Worm (Caenorhabditis elegans) whole organism, L4 larva: Measurements from ENCODE around the gene H14N18.4.

Experiments used
- F44E2.7 ChIP-seq: fragments of 200-800 bp; sonication (Bioruptor generic); IDR thresholded peaks from 2 replicates; pipeline ENCODE4 v2.1.2; 2022; ENCODE audit warnings: missing genetic modification characterization, missing compliant biosample characterization
- T20F7.1 ChIP-seq: fragments of 200-800 bp; sonication (Bioruptor generic); optimal IDR thresholded peaks from 2 replicates; lab custom pipeline; 2018; ENCODE audit warnings: mild to moderate bottlenecking, missing genetic modification characterization, missing compliant biosample characterization
- T26A8.4 ChIP-seq: fragments of 200-800 bp; sonication (Bioruptor generic); IDR thresholded peaks from 2 replicates; pipeline ENCODE4 v1.3.6; 2022; ENCODE audit warnings: missing genetic modification characterization, missing compliant biosample characterization
- Y48G9A.11 ChIP-seq: fragments of 200-800 bp; sonication (Bioruptor generic); IDR thresholded peaks from 2 replicates; pipeline ENCODE4 v1.3.6; 2022; ENCODE audit warnings: missing genetic modification reagents, missing genetic modification characterization, missing compliant biosample characterization
- Y5F2A.4 ChIP-seq: fragments of 200-800 bp; sonication (Bioruptor generic); optimal IDR thresholded peaks from 2 replicates; lab custom pipeline; 2018; ENCODE audit warnings: mild to moderate bottlenecking, missing genetic modification characterization, missing compliant biosample characterization
- ZK337.2 ChIP-seq: fragments of 200-800 bp; sonication (Bioruptor generic); IDR thresholded peaks from 2 replicates; pipeline ENCODE4 v1.3.6; 2022; ENCODE audit warnings: missing genetic modification reagents, missing genetic modification characterization, missing compliant biosample characterization
- aha-1 ChIP-seq: fragments of 150-350 bp; peaks from one replicate; lab custom pipeline; 2014; ENCODE audit warnings: missing biosample characterization, missing genetic modification characterization
- ama-1 ChIP-seq: fragments of 150-350 bp; optimal IDR thresholded peaks from 2 replicates; lab custom pipeline; 2014; ENCODE audit warnings: inconsistent platforms, mixed read lengths
- arid-1 ChIP-seq: fragments of 200-800 bp; sonication (Bioruptor generic); conservative IDR thresholded peaks from 2 replicates; pipeline ENCODE4 v1.3.6; 2022; ENCODE audit warnings: missing genetic modification reagents, missing genetic modification characterization, missing compliant biosample characterization
- ceh-32 ChIP-seq: sonication (generic microtip); optimal IDR thresholded peaks from 2 replicates; lab custom pipeline; 2016; ENCODE audit warnings: mild to moderate bottlenecking, missing genetic modification characterization, missing compliant biosample characterization; ENCODE audit not compliant: poor library complexity
- ceh-82 ChIP-seq: sonication (generic microtip); optimal IDR thresholded peaks from 2 replicates; lab custom pipeline; 2017; ENCODE audit warnings: missing biosample characterization, missing genetic modification characterization
- ces-1 ChIP-seq: fragments of 150-350 bp; sonication (generic microtip); optimal IDR thresholded peaks from 4 replicates; lab custom pipeline; 2014; ENCODE audit warnings: missing biosample characterization, missing genetic modification reagents, missing genetic modification characterization
- daf-16 ChIP-seq, 3 experiments: sonication (generic microtip); optimal IDR thresholded peaks; 2 replicates each; lab custom pipeline; 2016 to 2017; ENCODE audit warnings: missing genetic modification characterization in 3 of 3, missing genetic modification reagents in 3 of 3, mild to moderate bottlenecking in 2 of 3, missing compliant biosample characterization in 2 of 3, missing biosample characterization in 1 of 3, moderate library complexity in 1 of 3
- daf-19 ChIP-seq: fragments of 200-800 bp; sonication (Bioruptor generic); conservative IDR thresholded peaks from 2 replicates; pipeline ENCODE4 v1.3.6; 2022; ENCODE audit warnings: missing genetic modification characterization, missing compliant biosample characterization
- daf-8 ChIP-seq: fragments of 200-800 bp; sonication (Bioruptor generic); IDR thresholded peaks from 2 replicates; pipeline ENCODE4 v1.3.6; 2022; ENCODE audit warnings: missing genetic modification characterization, missing compliant biosample characterization
- dmd-9 ChIP-seq: fragments of 200-800 bp; sonication (Bioruptor generic); IDR thresholded peaks from 2 replicates; pipeline ENCODE4 v1.3.6; 2022; ENCODE audit warnings: missing genetic modification reagents, missing genetic modification characterization, missing compliant biosample characterization
- dve-1 ChIP-seq: sonication (generic microtip); optimal IDR thresholded peaks from 2 replicates; lab custom pipeline; 2017; ENCODE audit warnings: antibody characterized with exemption, mild to moderate bottlenecking, missing genetic modification characterization, missing compliant biosample characterization; ENCODE audit not compliant: insufficient read depth
- egl-43 ChIP-seq: fragments of 200-800 bp; sonication (Bioruptor generic); IDR thresholded peaks from 2 replicates; pipeline ENCODE4 v1.3.6; 2022; ENCODE audit warnings: missing genetic modification reagents, missing genetic modification characterization, missing compliant biosample characterization
- fos-1 ChIP-seq: fragments of 150-350 bp; optimal IDR thresholded peaks from 2 replicates; lab custom pipeline; 2014; ENCODE audit warnings: missing biosample characterization, missing genetic modification characterization
- hlh-11 ChIP-seq: fragments of 200-800 bp; sonication (Bioruptor generic); optimal IDR thresholded peaks from 2 replicates; lab custom pipeline; 2018; ENCODE audit warnings: mild to moderate bottlenecking, missing genetic modification characterization, missing compliant biosample characterization
- hlh-30 ChIP-seq: sonication (generic microtip); optimal IDR thresholded peaks from 2 replicates; lab custom pipeline; 2017; ENCODE audit warnings: antibody characterized with exemption, mild to moderate bottlenecking, missing genetic modification characterization, missing compliant biosample characterization; ENCODE audit not compliant: insufficient read depth
- hmg-1.1 ChIP-seq: fragments of 200-800 bp; sonication (Bioruptor generic); IDR thresholded peaks from 2 replicates; pipeline ENCODE4 v1.3.6; 2022; ENCODE audit warnings: missing genetic modification reagents, missing genetic modification characterization, missing compliant biosample characterization
- jun-1 ChIP-seq: fragments of 150-350 bp; optimal IDR thresholded peaks from 2 replicates; lab custom pipeline; 2014; ENCODE audit warnings: missing biosample characterization, missing genetic modification reagents, missing genetic modification characterization
- lim-7 ChIP-seq: fragments of 200-800 bp; sonication (Bioruptor generic); IDR thresholded peaks from 2 replicates; pipeline ENCODE4 v1.3.6; 2022; ENCODE audit warnings: missing genetic modification characterization, missing compliant biosample characterization
- lin-1 ChIP-seq: fragments of 200-800 bp; sonication (Bioruptor generic); IDR thresholded peaks from 2 replicates; pipeline ENCODE4 v1.3.6; 2022; ENCODE audit warnings: missing genetic modification reagents, missing genetic modification characterization, missing compliant biosample characterization
- lin-13 ChIP-seq: fragments of 150-350 bp; optimal IDR thresholded peaks from 2 replicates; lab custom pipeline; 2014; ENCODE audit warnings: missing biosample characterization, missing genetic modification reagents, missing genetic modification characterization
- lin-38 ChIP-seq: fragments of 200-800 bp; sonication (Bioruptor generic); IDR thresholded peaks from 2 replicates; pipeline ENCODE4 v1.3.6; 2022; ENCODE audit warnings: missing genetic modification reagents, missing genetic modification characterization, missing compliant biosample characterization
- lin-39 ChIP-seq: fragments of 150-350 bp; optimal IDR thresholded peaks from 2 replicates; lab custom pipeline; 2014; ENCODE audit warnings: missing biosample characterization, missing genetic modification reagents, missing genetic modification characterization
- lir-3 ChIP-seq: sonication (generic microtip); optimal IDR thresholded peaks from 2 replicates; lab custom pipeline; 2016; ENCODE audit warnings: mild to moderate bottlenecking, missing genetic modification characterization, missing compliant biosample characterization
- madf-5 ChIP-seq, 2 experiments: fragments of 200-800 bp; sonication (Bioruptor generic); IDR thresholded peaks; 2 replicates each; pipeline ENCODE4 v1.3.6; 2022; ENCODE audit warnings: missing compliant biosample characterization in 2 of 2, missing genetic modification characterization in 2 of 2
- madf-9 ChIP-seq: fragments of 200-800 bp; sonication (Bioruptor generic); conservative IDR thresholded peaks from 2 replicates; pipeline ENCODE4 v1.3.6; 2022; ENCODE audit warnings: missing genetic modification reagents, missing genetic modification characterization, missing compliant biosample characterization
- mdt-29 ChIP-seq: fragments of 200-800 bp; sonication (Bioruptor generic); IDR thresholded peaks from 2 replicates; pipeline ENCODE4 v1.3.6; 2022; ENCODE audit warnings: missing genetic modification reagents, missing genetic modification characterization, missing compliant biosample characterization
- mep-1 ChIP-seq: fragments of 150-350 bp; sonication (generic microtip); optimal IDR thresholded peaks from 3 replicates; lab custom pipeline; 2014; ENCODE audit warnings: missing biosample characterization, missing genetic modification characterization
- mes-2 ChIP-seq: sonication (generic microtip); optimal IDR thresholded peaks from 2 replicates; lab custom pipeline; 2016; ENCODE audit warnings: missing genotype, mild to moderate bottlenecking, missing genetic modification characterization, missing compliant biosample characterization; ENCODE audit not compliant: poor library complexity, severe bottlenecking
- mxl-2 ChIP-seq: fragments of 200-800 bp; sonication (Bioruptor generic); conservative IDR thresholded peaks from 2 replicates; pipeline ENCODE4 v1.3.6; 2022; ENCODE audit warnings: missing genetic modification reagents, missing genetic modification characterization, missing compliant biosample characterization
- nhr-11 ChIP-seq: fragments of 150-350 bp; optimal IDR thresholded peaks from 2 replicates; lab custom pipeline; 2014; ENCODE audit warnings: missing biosample characterization, missing genetic modification characterization
- nhr-111 ChIP-seq: fragments of 200-800 bp; sonication (Bioruptor generic); optimal IDR thresholded peaks from 2 replicates; lab custom pipeline; 2018; ENCODE audit warnings: mild to moderate bottlenecking, missing genetic modification characterization, missing compliant biosample characterization
- nhr-25 ChIP-seq: sonication (generic microtip); optimal IDR thresholded peaks from 2 replicates; lab custom pipeline; 2017; ENCODE audit warnings: missing genetic modification characterization, mild to moderate bottlenecking, missing compliant biosample characterization, antibody characterized with exemption, moderate library complexity, borderline replicate concordance; ENCODE audit not compliant: insufficient read depth
- nhr-28 ChIP-seq: fragments of 150-350 bp; optimal IDR thresholded peaks from 2 replicates; lab custom pipeline; 2014; ENCODE audit warnings: missing biosample characterization, missing genetic modification characterization
- nhr-41 ChIP-seq: fragments of 200-800 bp; sonication (Bioruptor generic); IDR thresholded peaks from 2 replicates; pipeline ENCODE4 v1.3.6; 2022; ENCODE audit warnings: missing genetic modification reagents, missing genetic modification characterization, missing compliant biosample characterization
- nhr-42 ChIP-seq: fragments of 200-800 bp; sonication (Bioruptor generic); IDR thresholded peaks from 2 replicates; pipeline ENCODE4 v1.3.6; 2022; ENCODE audit warnings: missing genetic modification characterization, missing compliant biosample characterization
- nhr-76 ChIP-seq: fragments of 150-350 bp; optimal IDR thresholded peaks from 2 replicates; lab custom pipeline; 2014; ENCODE audit warnings: missing biosample characterization, missing genetic modification characterization
- pha-4 ChIP-seq, 2 experiments: fragments of 150-350 bp in 1 of 2; fragments of 200-800 bp in 1 of 2; sonication (Bioruptor generic) in 1 of 2; IDR thresholded peaks in 1 of 2; optimal IDR thresholded peaks in 1 of 2; 2 replicates each; pipeline versions ENCODE4 v1.3.6 to Lab custom; 2014 to 2022; ENCODE audit warnings: missing genetic modification characterization in 2 of 2, missing genetic modification reagents in 2 of 2, missing biosample characterization in 1 of 2, missing compliant biosample characterization in 1 of 2
- php-3 ChIP-seq: fragments of 200-800 bp; sonication (Bioruptor generic); IDR thresholded peaks from 2 replicates; pipeline ENCODE4 v1.3.6; 2022; ENCODE audit warnings: missing genetic modification reagents, missing genetic modification characterization, missing compliant biosample characterization
- saeg-2 ChIP-seq: fragments of 200-800 bp; sonication (Bioruptor generic); IDR thresholded peaks from 2 replicates; pipeline ENCODE4 v1.3.6; 2022; ENCODE audit warnings: missing genetic modification reagents, missing genetic modification characterization, missing compliant biosample characterization
- unc-39 ChIP-seq: sonication (generic microtip); optimal IDR thresholded peaks from 2 replicates; lab custom pipeline; 2017; ENCODE audit warnings: missing biosample characterization, missing genetic modification characterization
- vab-7 ChIP-seq: fragments of 200-800 bp; sonication (Bioruptor generic); IDR thresholded peaks from 2 replicates; pipeline ENCODE4 v1.3.6; 2022; ENCODE audit warnings: missing genetic modification reagents, missing genetic modification characterization, missing compliant biosample characterization
- zag-1 ChIP-seq: fragments of 150-350 bp; optimal IDR thresholded peaks from 2 replicates; lab custom pipeline; 2014; ENCODE audit warnings: missing biosample characterization, missing genetic modification characterization

H14N18.4 gene

DNA sequence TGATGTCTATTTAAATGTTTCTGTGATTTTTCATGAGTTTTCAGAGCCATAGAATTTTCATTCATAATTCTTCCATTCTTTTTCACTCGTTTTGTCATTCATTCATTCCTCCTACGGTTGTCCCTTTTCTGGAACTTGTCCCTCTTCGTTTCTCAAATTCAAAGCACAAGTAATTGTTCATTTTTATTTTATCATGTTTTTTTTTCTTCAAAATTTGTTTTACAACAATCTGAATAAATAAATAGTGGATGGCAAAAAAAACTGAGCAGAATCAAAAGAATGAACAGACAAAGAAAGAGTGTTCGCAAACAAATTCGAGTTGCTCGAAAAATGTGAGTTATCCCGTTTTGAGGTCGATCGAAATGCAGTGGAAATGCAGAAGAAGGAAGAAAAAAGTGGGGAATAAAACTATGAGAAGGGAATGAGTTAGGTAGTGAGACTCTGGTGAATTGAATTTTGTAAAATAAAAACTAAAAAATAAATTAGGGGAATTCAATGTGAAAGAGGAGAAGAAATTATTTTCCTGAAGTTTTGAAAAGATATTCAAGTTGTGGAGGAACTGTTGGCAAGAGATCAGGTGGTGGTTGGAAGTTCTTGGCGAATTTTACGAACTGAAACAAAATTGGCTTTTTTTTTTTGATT lies 10.8 kb upstream of the H14N18.4 start:
- no peak for TF ChIP-seq dmd-9 (GFP tag; lab: Robert Waterston, UW)
- no peak for TF ChIP-seq nhr-11 (tag; lab: Kevin White, UChicago)
- no peak for TF ChIP-seq ceh-82
- TF ChIP-seq jun-1 (tag; lab: Kevin White, UChicago), result no peak
- peak; percentile 44 for TF ChIP-seq mep-1 (tag; lab: Kevin White, UChicago)
- 0 out of 2 replicates have a peak, but pooled peaks have one; percentile 29 for TF ChIP-seq daf-19
- 0 out of 2 replicates have a peak, but pooled peaks have one; percentile 13 for TF ChIP-seq hmg-1.1 (GFP tag; lab: Robert Waterston, UW)
- no peak for TF ChIP-seq hlh-30 (tag; lab: Kevin White, UChicago)
- TF ChIP-seq saeg-2 (GFP tag; lab: Robert Waterston, UW), result no peak
- TF ChIP-seq daf-16 (GFP tag; optimal IDR thresholded peaks at IDR 0.05; lab: Kevin White, UChicago), result peak in 1 of 2 experiments; percentile 58
- peak; percentile 42 for TF ChIP-seq daf-16 (tag; optimal IDR thresholded peaks at IDR 0.05; lab: Kevin White, UChicago)
- no peak for TF ChIP-seq madf-5 (GFP tag; IDR thresholded peaks at IDR 0.05; lab: Robert Waterston, UW)
- TF ChIP-seq pha-4 (GFP tag; IDR thresholded peaks at IDR 0.05; lab: Robert Waterston, UW), result peak; percentile 54
- TF ChIP-seq pha-4 (tag; optimal IDR thresholded peaks at IDR 0.05; lab: Kevin White, UChicago), result no peak
- TF ChIP-seq hlh-11 (tag; lab: Kevin White, UChicago), result peak; percentile 47
- 0 out of 2 replicates have a peak, but pooled peaks have one; percentile 13 for TF ChIP-seq vab-7 (GFP tag; lab: Robert Waterston, UW)
- no peak for TF ChIP-seq nhr-76
- TF ChIP-seq egl-43 (GFP tag; lab: Robert Waterston, UW), result no peak
- TF ChIP-seq mes-2 (tag; lab: Kevin White, UChicago), result no peak
- no peak for TF ChIP-seq ceh-32 (tag; lab: Kevin White, UChicago)
- TF ChIP-seq F44E2.7 (GFP tag; lab: Robert Waterston, UW), result no peak
- no peak for TF ChIP-seq Y48G9A.11
- peak; percentile 57; the same call in 1 of the 2 replicates for TF ChIP-seq madf-9 (GFP tag; lab: Robert Waterston, UW)
- no peak for TF ChIP-seq unc-39 (tag; lab: Kevin White, UChicago)
- TF ChIP-seq lin-1 (GFP tag; lab: Robert Waterston, UW), result peak; percentile 87
- TF ChIP-seq dve-1 (tag; lab: Kevin White, UChicago), result peak; percentile 37
- no peak for TF ChIP-seq fos-1 (tag; lab: Kevin White, UChicago)
- TF ChIP-seq lin-13 (GFP tag; lab: Kevin White, UChicago), result no peak
- no peak for TF ChIP-seq lin-39 (tag; lab: Kevin White, UChicago)
- TF ChIP-seq lin-38 (GFP tag; lab: Robert Waterston, UW), result peak; percentile 29; the same call in 1 of the 2 replicates
- no peak for TF ChIP-seq ZK337.2
- peak; percentile 55 for TF ChIP-seq Y5F2A.4 (GFP tag; lab: Kevin White, UChicago)
- TF ChIP-seq T26A8.4 (GFP tag; lab: Robert Waterston, UW), result peak; percentile 77
- TF ChIP-seq nhr-41, result no peak
- TF ChIP-seq lir-3, result no peak
- no peak for TF ChIP-seq nhr-111
- TF ChIP-seq ces-1, result no peak
- no peak for TF ChIP-seq daf-8
- TF ChIP-seq aha-1 (tag; lab: Kevin White, UChicago), result peak; percentile 87
- no peak for TF ChIP-seq mxl-2 (GFP tag; lab: Robert Waterston, UW)
- no peak for TF ChIP-seq zag-1 (tag; lab: Kevin White, UChicago)
- peak; percentile 59 for TF ChIP-seq ama-1
- TF ChIP-seq nhr-28 (tag; lab: Kevin White, UChicago), result no peak
- TF ChIP-seq nhr-25, result peak; percentile 12
- TF ChIP-seq mdt-29 (GFP tag; lab: Robert Waterston, UW), result no peak
- TF ChIP-seq T20F7.1 (GFP tag; lab: Kevin White, UChicago), result no peak
- TF ChIP-seq nhr-42 (GFP tag; lab: Robert Waterston, UW), result 0 out of 2 replicates have a peak, but pooled peaks have one; percentile 41
- 0 out of 2 replicates have a peak, but pooled peaks have one; percentile 35 for TF ChIP-seq lim-7 (GFP tag; lab: Robert Waterston, UW)
- peak; percentile 53; the same call in 1 of the 2 replicates for TF ChIP-seq arid-1 (GFP tag; lab: Robert Waterston, UW)
- TF ChIP-seq php-3 (GFP tag; lab: Robert Waterston, UW), result 0 out of 2 replicates have a peak, but pooled peaks have one; percentile 48
